Worm (Caenorhabditis elegans) whole organism, L2 larva: ENCODE measurements around the gene gpcp-1.

Experiments used
- Y55F3AM.14 ChIP-seq: fragments of 200-800 bp; sonication (Bioruptor generic); optimal IDR thresholded peaks from 2 replicates; lab custom pipeline; 2018; ENCODE audit warnings: mild to moderate bottlenecking, missing genetic modification characterization, missing compliant biosample characterization
- ZK546.5 ChIP-seq: sonication (generic microtip); optimal IDR thresholded peaks from 2 replicates; lab custom pipeline; 2017; ENCODE audit warnings: missing biosample characterization, missing genetic modification characterization
- ama-1 ChIP-seq: fragments of 150-350 bp; optimal IDR thresholded peaks from 2 replicates; lab custom pipeline; 2018; ENCODE audit warnings: inconsistent platforms
- ztf-11 ChIP-seq: sonication (generic microtip); optimal IDR thresholded peaks from 2 replicates; lab custom pipeline; 2017; ENCODE audit warnings: missing biosample characterization, missing genetic modification characterization

DNA sequence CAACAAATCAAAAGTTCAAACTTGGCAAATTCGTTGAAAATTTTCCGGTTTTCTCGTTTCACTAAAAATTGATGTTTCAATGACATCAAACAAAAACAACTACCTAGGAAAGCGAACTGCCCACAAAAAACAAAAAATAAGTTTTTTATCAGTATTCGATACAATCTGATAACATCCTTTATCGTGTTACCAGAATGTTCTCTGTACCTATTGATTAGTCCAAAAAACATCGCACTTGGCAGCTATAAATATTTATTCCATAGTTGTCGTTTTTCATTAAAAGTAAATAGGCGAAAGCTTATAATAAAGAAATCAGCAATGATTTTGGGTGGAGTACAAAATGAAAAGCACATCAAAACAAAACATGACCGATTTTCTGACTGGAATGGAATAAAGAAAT is 6.8 kb upstream of the gpcp-1 start:
- no peak for TF ChIP-seq ZK546.5
- no peak for TF ChIP-seq Y55F3AM.14
- TF ChIP-seq ama-1 (lab: Kevin White, UChicago) = no peak
- TF ChIP-seq ztf-11 (tag; lab: Kevin White, UChicago) = no peak
